Worm (Caenorhabditis elegans): ENCODE measurements around the gene csn-4.

Gene csn-4

ce11 chrIV:1067430-1067829, 19.4 kb downstream of the csn-4 start, which contains the start of gene znf-782 (continued):
- TF ChIP-seq rbr-2 (tag; optimal IDR thresholded peaks at IDR 0.05): peak; percentile 35
- TF ChIP-seq D1046.2 (GFP tag; IDR thresholded peaks at IDR 0.05): no peak
- TF ChIP-seq lin-1 (GFP tag; IDR thresholded peaks at IDR 0.05): peak; percentile 51; the same call in 1 of the 2 replicates
- TF ChIP-seq aly-2 (tag; optimal IDR thresholded peaks at IDR 0.05): no peak
- 0 out of 2 replicates have a peak, but pooled peaks have one; percentile 44 for TF ChIP-seq snpc-1.2 (GFP tag; IDR thresholded peaks at IDR 0.05)
- no peak for TF ChIP-seq ceh-82 (tag; optimal IDR thresholded peaks at IDR 0.05)
- TF ChIP-seq ces-1 (GFP tag; optimal IDR thresholded peaks at IDR 0.05): no peak
- no peak for TF ChIP-seq ceh-62 (tag; optimal IDR thresholded peaks at IDR 0.05)
- TF ChIP-seq F26F4.8 (GFP tag; conservative IDR thresholded peaks at IDR 0.05): no peak
- peak; percentile 15 for TF ChIP-seq nhr-6 (tag; optimal IDR thresholded peaks at IDR 0.05)
- TF ChIP-seq egl-27 (tag; optimal IDR thresholded peaks at IDR 0.05): no peak
- TF ChIP-seq ZK546.5 (tag; optimal IDR thresholded peaks at IDR 0.05): no peak
- no peak for TF ChIP-seq daf-8 (GFP tag; IDR thresholded peaks at IDR 0.05)
- TF ChIP-seq hlh-11 (tag; optimal IDR thresholded peaks at IDR 0.05): peak; percentile 95
- TF ChIP-seq attf-4 (tag; optimal IDR thresholded peaks at IDR 0.05): no peak
- 0 out of 2 replicates have a peak, but pooled peaks have one; percentile 27 for TF ChIP-seq nhr-41 (GFP tag; IDR thresholded peaks at IDR 0.05)
- peak; percentile 47 for TF ChIP-seq pqm-1 (tag; optimal IDR thresholded peaks at IDR 0.05)
- peak; percentile 65 for TF ChIP-seq arid-1 (GFP tag; conservative IDR thresholded peaks at IDR 0.05)
- TF ChIP-seq lsy-2 (tag; optimal IDR thresholded peaks at IDR 0.05): peak in 1 of 2 experiments; percentile 1
- no peak for TF ChIP-seq nhr-10 (tag; optimal IDR thresholded peaks at IDR 0.05)
- no peak for TF ChIP-seq nhr-11 (tag; optimal IDR thresholded peaks at IDR 0.05)
- no peak for TF ChIP-seq daf-12 (tag; optimal IDR thresholded peaks at IDR 0.05)
- peak; percentile 2 for TF ChIP-seq spr-3 (GFP tag; optimal IDR thresholded peaks at IDR 0.05)
- no peak for TF ChIP-seq zfp-3 (GFP tag; conservative IDR thresholded peaks at IDR 0.05)
- peak; percentile 80 for TF ChIP-seq egl-43 (GFP tag; IDR thresholded peaks at IDR 0.05)
- TF ChIP-seq F10B5.3 (tag; optimal IDR thresholded peaks at IDR 0.05): no peak
- TF ChIP-seq T20F7.1 (GFP tag; optimal IDR thresholded peaks at IDR 0.05): no peak
- TF ChIP-seq nhr-237 (tag; optimal IDR thresholded peaks at IDR 0.05): no peak
- peak; percentile 8 for TF ChIP-seq mxl-3 (GFP tag; optimal IDR thresholded peaks at IDR 0.05)
- TF ChIP-seq dmd-8 (GFP tag; IDR thresholded peaks at IDR 0.05): peak; percentile 60; the same call in 1 of the 2 replicates
- TF ChIP-seq nhr-42 (GFP tag; IDR thresholded peaks at IDR 0.05): no peak
- TF ChIP-seq nhr-102 (tag; optimal IDR thresholded peaks at IDR 0.05): peak; percentile 35
- 0 out of 2 replicates have a peak, but pooled peaks have one; percentile 33 for TF ChIP-seq tag-97 (GFP tag; IDR thresholded peaks at IDR 0.05)
- no peak for TF ChIP-seq nhr-25 (tag; optimal IDR thresholded peaks at IDR 0.05; ENCODE audit: borderline replicate concordance, insufficient read depth)
- peak; percentile 67 for TF ChIP-seq saeg-2 (GFP tag; IDR thresholded peaks at IDR 0.05)
- no peak for TF ChIP-seq lin-13 (GFP tag; optimal IDR thresholded peaks at IDR 0.05)
- TF ChIP-seq skn-1 (tag; optimal IDR thresholded peaks at IDR 0.05): no peak
- peak; percentile 53 for TF ChIP-seq dve-1 (tag; optimal IDR thresholded peaks at IDR 0.05; ENCODE audit: insufficient read depth)
- peak; percentile 30 for TF ChIP-seq mes-2 (tag; optimal IDR thresholded peaks at IDR 0.05; ENCODE audit: poor library complexity, severe bottlenecking)
- TF ChIP-seq lim-7 (GFP tag; IDR thresholded peaks at IDR 0.05): no peak
- no peak for TF ChIP-seq daf-19 (GFP tag; conservative IDR thresholded peaks at IDR 0.05)
- TF ChIP-seq dmd-9 (GFP tag; IDR thresholded peaks at IDR 0.05): no peak
- peak; percentile 95 for TF ChIP-seq madf-9 (GFP tag; conservative IDR thresholded peaks at IDR 0.05)
- no peak for TF ChIP-seq duxl-1 (tag; optimal IDR thresholded peaks at IDR 0.05; ENCODE audit: poor library complexity)
- no peak for TF ChIP-seq unc-62 (GFP tag; optimal IDR thresholded peaks at IDR 0.05 in 1 of 2)
- TF ChIP-seq unc-62 (tag; optimal IDR thresholded peaks at IDR 0.05): no peak
- peak in 1 of 2 experiments; percentile 92 for TF ChIP-seq hif-1 (tag; optimal IDR thresholded peaks at IDR 0.05)
- TF ChIP-seq nhr-77 (tag; optimal IDR thresholded peaks at IDR 0.05): peak; percentile 55
- no peak for TF ChIP-seq mxl-2 (GFP tag; conservative IDR thresholded peaks at IDR 0.05)
- peak; percentile 11 to 56 for TF ChIP-seq mdl-1 (tag; optimal IDR thresholded peaks at IDR 0.05)
- TF ChIP-seq nhr-48 (tag; optimal IDR thresholded peaks at IDR 0.05): peak; percentile 65
- TF ChIP-seq snpc-4 (tag; optimal IDR thresholded peaks at IDR 0.05): no peak
